Worm (Caenorhabditis elegans): ENCODE measurements around the gene F18H3.4.

Gene F18H3.4

ce11 chrX:13503839-13504238 is 25.0 kb upstream of the F18H3.4 start:
- TF ChIP-seq jun-1 (tag; optimal IDR thresholded peaks at IDR 0.05) (no peak), fkh-8 (tag; optimal IDR thresholded peaks at IDR 0.05) (peak; percentile 21), lin-14 (GFP tag; optimal IDR thresholded peaks at IDR 0.05) (peak; percentile 35)

ce11 chrX:13505201-13505600 is 23.7 kb upstream of the F18H3.4 start:
- peak; percentile 70 for TF ChIP-seq fkh-10 (GFP tag; optimal IDR thresholded peaks at IDR 0.05)
- peak; percentile 5 for TF ChIP-seq lin-14 (GFP tag; optimal IDR thresholded peaks at IDR 0.05)
- no peak for TF ChIP-seq tlp-1 (tag; optimal IDR thresholded peaks at IDR 0.05)
- no peak for TF ChIP-seq hlh-17 (GFP tag; optimal IDR thresholded peaks at IDR 0.05; ENCODE audit: borderline replicate concordance)
- no peak for TF ChIP-seq lin-13 (GFP tag; optimal IDR thresholded peaks at IDR 0.05)

ce11 chrX:13506043-13506442 is 22.8 kb upstream of the F18H3.4 start:
- TF ChIP-seq lin-14 (GFP tag; optimal IDR thresholded peaks at IDR 0.05), result peak; percentile 33
- no peak for TF ChIP-seq nhr-71 (tag; optimal IDR thresholded peaks at IDR 0.05)
- TF ChIP-seq pag-3 (tag; optimal IDR thresholded peaks at IDR 0.05; ENCODE audit: borderline replicate concordance, insufficient read depth), result no peak
- TF ChIP-seq ceh-82 (tag; optimal IDR thresholded peaks at IDR 0.05), result peak in 1 of 3 experiments; percentile 26
- no peak for TF ChIP-seq mef-2 (tag; optimal IDR thresholded peaks at IDR 0.05)
- TF ChIP-seq lin-39 (tag; optimal IDR thresholded peaks at IDR 0.05), result no peak
- no peak for TF ChIP-seq dsc-1 (tag; optimal IDR thresholded peaks at IDR 0.05)
- no peak for TF ChIP-seq irx-1 (tag; optimal IDR thresholded peaks at IDR 0.05)
- no peak for TF ChIP-seq lin-35 (GFP tag; optimal IDR thresholded peaks at IDR 0.05)
- TF ChIP-seq ceh-63 (GFP tag; optimal IDR thresholded peaks at IDR 0.05), result peak; percentile 56
- no peak for TF ChIP-seq hlh-17 (GFP tag; optimal IDR thresholded peaks at IDR 0.05; ENCODE audit: borderline replicate concordance)
- no peak for TF ChIP-seq snpc-4 (tag; optimal IDR thresholded peaks at IDR 0.05)
- no peak for TF ChIP-seq ces-1 (GFP tag; optimal IDR thresholded peaks at IDR 0.05)
- no peak for TF ChIP-seq fkh-8 (tag; optimal IDR thresholded peaks at IDR 0.05)
- no peak for TF ChIP-seq lin-13 (GFP tag; optimal IDR thresholded peaks at IDR 0.05)
- no peak for TF ChIP-seq elt-2 (tag; optimal IDR thresholded peaks at IDR 0.05)
- no peak for TF ChIP-seq dpl-1 (GFP tag; optimal IDR thresholded peaks at IDR 0.05)

ce11 chrX:13506493-13506892 is 22.4 kb upstream of the F18H3.4 start:
- TF ChIP-seq zip-4 (GFP tag; optimal IDR thresholded peaks at IDR 0.05), result no peak
- TF ChIP-seq nhr-71 (tag; optimal IDR thresholded peaks at IDR 0.05), result no peak
- TF ChIP-seq mdl-1 (tag; optimal IDR thresholded peaks at IDR 0.05), result no peak
- no peak for TF ChIP-seq mep-1 (tag; optimal IDR thresholded peaks at IDR 0.05)
- no peak for TF ChIP-seq blmp-1 (tag; optimal IDR thresholded peaks at IDR 0.05)
- TF ChIP-seq elt-3 (tag; optimal IDR thresholded peaks at IDR 0.05), result no peak
- no peak for TF ChIP-seq vab-15 (tag; optimal IDR thresholded peaks at IDR 0.05)
- TF ChIP-seq efl-3 (GFP tag; optimal IDR thresholded peaks at IDR 0.05), result no peak
- no peak for TF ChIP-seq tbx-2 (tag; optimal IDR thresholded peaks at IDR 0.05)
- TF ChIP-seq lin-15B (tag; optimal IDR thresholded peaks at IDR 0.05), result no peak
- no peak for TF ChIP-seq nhr-11 (tag; optimal IDR thresholded peaks at IDR 0.05)
- no peak for TF ChIP-seq lir-3 (tag; optimal IDR thresholded peaks at IDR 0.05; ENCODE audit: poor library complexity)
- no peak for TF ChIP-seq hlh-17 (GFP tag; optimal IDR thresholded peaks at IDR 0.05; ENCODE audit: borderline replicate concordance)

ce11 chrX:13507233-13507632 is 21.7 kb upstream of the F18H3.4 start, which contains the start of gene H06A10.1:
H06A10.1 (plus strand) TSS chrX:13507533.
- TF ChIP-seq swsn-7 (tag; optimal IDR thresholded peaks at IDR 0.05) (no peak), unc-130 (tag; optimal IDR thresholded peaks at IDR 0.05) (no peak), skn-1 (tag; optimal IDR thresholded peaks at IDR 0.05) (no peak), sup-37 (GFP tag; optimal IDR thresholded peaks at IDR 0.05) (no peak), hlh-4 (tag; optimal IDR thresholded peaks at IDR 0.05) (no peak), blmp-1 (tag; optimal IDR thresholded peaks at IDR 0.05) (no peak), alr-1 (tag; optimal IDR thresholded peaks at IDR 0.05; ENCODE audit: borderline replicate concordance) (no peak), unc-30 (tag; optimal IDR thresholded peaks at IDR 0.05) (no peak), isw-1 (GFP tag; IDR thresholded peaks at IDR 0.05) (no peak), elt-3 (tag; optimal IDR thresholded peaks at IDR 0.05) (no peak), snpc-4 (tag; optimal IDR thresholded peaks at IDR 0.05) (no peak), pqm-1 (tag; optimal IDR thresholded peaks at IDR 0.05) (no peak), xbp-1 (tag; optimal IDR thresholded peaks at IDR 0.05) (no peak), fkh-8 (tag; optimal IDR thresholded peaks at IDR 0.05) (no peak), irx-1 (tag; optimal IDR thresholded peaks at IDR 0.05) (no peak), zip-4 (GFP tag; optimal IDR thresholded peaks at IDR 0.05) (no peak)

Measured in whole organism, L1 larva.